Worm (Caenorhabditis elegans) whole organism, late embryonic: ENCODE measurements around the gene K08D10.10.
"Not testable (repeated sequence)": the region's sequence is repeated elsewhere in the genome, so short reads cannot be mapped to it uniquely, and the experiment has no call there.

Source experiments
- ahr-1 ChIP-seq: sonication (generic microtip); optimal IDR thresholded peaks from 2 replicates; lab custom pipeline; 2016; ENCODE audit warnings: missing genetic modification characterization, missing compliant biosample characterization
- ceh-14 ChIP-seq: sonication (generic microtip); optimal IDR thresholded peaks from 2 replicates; lab custom pipeline; 2016; ENCODE audit warnings: missing genotype, missing genetic modification characterization, missing compliant biosample characterization
- ceh-22 ChIP-seq: sonication (generic microtip); optimal IDR thresholded peaks from 2 replicates; lab custom pipeline; 2017; ENCODE audit warnings: missing biosample characterization, missing genetic modification characterization
- ceh-30 ChIP-seq: fragments of 150-350 bp; optimal IDR thresholded peaks from 2 replicates; lab custom pipeline; 2014; ENCODE audit warnings: missing biosample characterization, missing genetic modification characterization
- ceh-9 ChIP-seq: sonication (generic microtip); optimal IDR thresholded peaks from 2 replicates; lab custom pipeline; 2016; ENCODE audit warnings: mild to moderate bottlenecking, missing genetic modification characterization, inconsistent platforms, missing compliant biosample characterization
- dmd-4 ChIP-seq: sonication (generic microtip); optimal IDR thresholded peaks from 2 replicates; lab custom pipeline; 2016; ENCODE audit warnings: borderline replicate concordance, missing genetic modification characterization, missing compliant biosample characterization
- ets-4 ChIP-seq: sonication (generic microtip); optimal IDR thresholded peaks from 2 replicates; lab custom pipeline; 2016; ENCODE audit warnings: missing genetic modification characterization, missing compliant biosample characterization
- hlh-30 ChIP-seq: sonication (generic microtip); optimal IDR thresholded peaks from 2 replicates; lab custom pipeline; 2017; ENCODE audit warnings: antibody characterized with exemption, missing genetic modification characterization, missing compliant biosample characterization; ENCODE audit not compliant: insufficient read depth
- hlh-6 ChIP-seq: sonication (generic microtip); optimal IDR thresholded peaks from 2 replicates; lab custom pipeline; 2016; ENCODE audit warnings: missing genotype, missing genetic modification characterization, missing compliant biosample characterization
- lin-11 ChIP-seq: fragments of 200-800 bp; sonication (Bioruptor generic); optimal IDR thresholded peaks from 2 replicates; lab custom pipeline; 2018; ENCODE audit warnings: mild to moderate bottlenecking, missing genetic modification characterization, missing compliant biosample characterization
- nfya-1 ChIP-seq: sonication (generic microtip); optimal IDR thresholded peaks from 2 replicates; lab custom pipeline; 2017; ENCODE audit warnings: missing genetic modification characterization, mild to moderate bottlenecking, missing compliant biosample characterization, antibody characterized with exemption, moderate library complexity
- unc-3 ChIP-seq, 2 experiments: fragments of 200-800 bp in 1 of 2; sonication (Bioruptor generic) in 1 of 2; sonication (generic microtip) in 1 of 2; conservative IDR thresholded peaks in 1 of 2; optimal IDR thresholded peaks in 1 of 2; 2 replicates each; pipeline versions ENCODE4 v1.3.6 to Lab custom; 2016 to 2022; ENCODE audit warnings: missing compliant biosample characterization in 2 of 2, missing genetic modification characterization in 2 of 2, missing genetic modification reagents in 1 of 2
- unc-55 ChIP-seq: sonication (generic microtip); optimal IDR thresholded peaks from 2 replicates; lab custom pipeline; 2017; ENCODE audit warnings: missing biosample characterization, missing genetic modification reagents, missing genetic modification characterization

Gene K08D10.10

DNA sequence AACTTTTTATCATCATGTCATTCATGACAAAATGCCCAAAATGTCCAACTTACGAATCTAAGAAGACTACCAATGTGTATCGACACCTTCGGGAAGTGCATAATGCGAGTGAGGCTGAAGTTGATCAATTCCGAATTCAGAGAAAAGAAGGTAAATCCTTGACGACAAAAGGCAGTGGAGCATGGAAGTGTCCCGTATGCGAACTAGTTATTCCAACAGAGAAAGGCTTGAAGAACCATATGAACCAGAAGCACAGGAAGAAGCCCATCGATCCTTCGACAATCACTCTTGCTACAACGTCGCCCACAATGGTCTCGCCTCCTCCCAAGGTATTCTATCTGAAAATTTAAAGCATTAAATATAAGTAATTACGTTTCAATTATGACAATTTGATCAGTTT, 34.1 kb downstream of the K08D10.10 start, which contains the start of gene K08D10.11:
K08D10.11 (minus strand) TSS at position 101 of the 400 bp plus-strand sequence.
- not testable (repeated sequence) for TF ChIP-seq ets-4 (tag; lab: Kevin White, UChicago); ceh-22; unc-55 (GFP tag; lab: Kevin White, UChicago)

DNA sequence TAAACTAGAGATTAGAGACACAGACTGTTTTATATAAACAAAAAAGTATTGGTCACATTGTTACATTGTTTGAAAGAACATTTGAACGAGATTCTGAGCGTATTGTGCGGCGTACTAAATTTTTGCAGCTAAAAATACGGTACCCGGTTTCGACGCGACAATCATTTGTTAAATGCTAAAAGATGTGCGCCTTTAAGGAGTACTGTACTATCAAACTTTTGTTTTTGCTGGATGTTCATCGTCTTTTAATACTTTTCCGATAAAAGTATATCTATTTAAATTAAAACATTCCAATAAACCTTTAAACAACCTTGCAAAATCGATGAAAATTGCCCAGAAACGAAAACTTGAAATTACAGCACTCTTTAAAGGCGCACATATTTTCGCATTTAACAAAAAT, 44.7 kb downstream of the K08D10.10 start, which contains the start of gene K06B9.6:
K06B9.6 (minus strand) TSS at position 101 of the 400 bp plus-strand sequence.
- not testable (repeated sequence) for TF ChIP-seq nfya-1; dmd-4 (tag; lab: Kevin White, UChicago); lin-11 (tag; lab: Kevin White, UChicago)
- TF ChIP-seq, all 69 proteins: peak for 0; not testable (repeated sequence) for 69

DNA sequence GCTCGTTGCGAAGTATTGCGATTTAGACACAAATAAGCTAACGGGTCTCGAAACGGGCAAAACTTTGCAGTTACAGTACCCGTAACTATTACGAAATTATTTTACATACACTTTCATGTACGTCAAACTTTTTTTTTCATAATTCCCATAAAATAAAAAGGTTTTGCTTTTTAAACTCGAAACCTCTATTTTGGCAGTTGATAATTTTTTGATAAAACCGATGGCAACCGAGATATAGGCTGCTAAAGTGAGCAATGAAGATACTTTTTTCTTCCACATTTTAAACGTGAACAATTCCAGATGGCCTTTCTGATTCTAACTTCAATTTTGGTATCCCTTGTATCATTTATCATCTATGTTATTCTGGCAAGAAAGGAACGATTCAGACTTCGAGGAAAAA, 45.1 kb downstream of the K08D10.10 start, which contains the start of gene cyp-25A6:
cyp-25A6 (plus strand) TSS at position 301 of the 400 bp plus-strand sequence.
- not testable (repeated sequence) for TF ChIP-seq hlh-6 (tag; lab: Kevin White, UChicago); nfya-1; unc-3 (GFP tag; conservative IDR thresholded peaks at IDR 0.05; lab: Robert Waterston, UW); unc-3 (tag; optimal IDR thresholded peaks at IDR 0.05; lab: Kevin White, UChicago)

DNA sequence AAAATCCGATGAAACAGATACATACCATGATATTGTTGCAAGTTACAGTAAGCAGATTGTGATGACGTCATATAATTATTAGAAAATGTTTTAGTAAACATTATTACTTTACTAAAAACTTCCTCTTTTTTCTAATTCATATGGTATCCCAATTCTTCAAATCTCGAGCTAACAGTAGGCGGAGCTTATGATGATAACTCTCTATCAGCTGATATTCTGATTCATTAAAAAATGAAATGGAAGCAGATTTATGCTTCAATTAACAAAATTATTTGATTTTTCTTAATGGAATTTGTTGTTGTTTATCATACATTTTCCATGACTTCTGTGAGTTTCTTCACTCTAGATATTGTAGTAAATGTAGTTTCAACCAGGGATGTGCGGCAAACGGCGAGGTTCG, 52.2 kb downstream of the K08D10.10 start, which contains the start of gene pax-2:
pax-2 (minus strand) TSS at position 101 of the 400 bp plus-strand sequence.
- TF ChIP-seq ceh-14 (tag; lab: Kevin White, UChicago) (no peak), ahr-1 (tag; lab: Kevin White, UChicago) (no peak), hlh-30 (tag; lab: Kevin White, UChicago) (no peak), ceh-9 (no peak), ceh-30 (tag; lab: Kevin White, UChicago) (no peak), hlh-6 (tag; lab: Kevin White, UChicago) (no peak)
